Worm (Caenorhabditis elegans) whole organism, mixed stage, embryonic: ENCODE data around the gene F41C3.1.

Experiments used
- M03D4.4 ChIP-seq: sonication (generic microtip); optimal IDR thresholded peaks from 2 replicates; lab custom pipeline; 2017; ENCODE audit warnings: mild to moderate bottlenecking, missing genetic modification characterization, missing compliant biosample characterization
- bed-3 ChIP-seq: fragments of 200-800 bp; sonication (Bioruptor generic); optimal IDR thresholded peaks from 3 replicates; lab custom pipeline; 2018; ENCODE audit warnings: mild to moderate bottlenecking, missing genetic modification characterization, moderate library complexity, missing compliant biosample characterization
- blmp-1 ChIP-seq: fragments of 150-350 bp; optimal IDR thresholded peaks from 2 replicates; lab custom pipeline; 2014; ENCODE audit warnings: missing biosample characterization, missing genetic modification characterization
- ceh-39 ChIP-seq: fragments of 150-350 bp; optimal IDR thresholded peaks from 2 replicates; lab custom pipeline; 2014; ENCODE audit warnings: missing biosample characterization, missing genetic modification characterization
- ceh-83 ChIP-seq: fragments of 200-800 bp; sonication (Bioruptor generic); optimal IDR thresholded peaks from 2 replicates; lab custom pipeline; 2018; ENCODE audit warnings: mild to moderate bottlenecking, missing genetic modification characterization, missing compliant biosample characterization
- ces-1 ChIP-seq: fragments of 150-350 bp; optimal IDR thresholded peaks from 2 replicates; lab custom pipeline; 2014; ENCODE audit warnings: missing biosample characterization, missing genetic modification reagents, missing genetic modification characterization
- cnd-1 ChIP-seq: fragments of 200-800 bp; sonication (Bioruptor generic); optimal IDR thresholded peaks from 2 replicates; lab custom pipeline; 2018; ENCODE audit warnings: mild to moderate bottlenecking, missing genetic modification characterization, missing compliant biosample characterization
- drap-1 ChIP-seq: fragments of 200-800 bp; sonication (Bioruptor generic); optimal IDR thresholded peaks from 3 replicates; lab custom pipeline; 2018; ENCODE audit warnings: mild to moderate bottlenecking, missing genetic modification characterization, missing compliant biosample characterization
- elt-3 ChIP-seq: fragments of 150-350 bp; optimal IDR thresholded peaks from 2 replicates; lab custom pipeline; 2014; ENCODE audit warnings: missing biosample characterization, missing genetic modification characterization
- flh-1 ChIP-seq: fragments of 200-800 bp; sonication (Bioruptor generic); optimal IDR thresholded peaks from 2 replicates; lab custom pipeline; 2018; ENCODE audit warnings: mild to moderate bottlenecking, missing genetic modification characterization, moderate library complexity, missing compliant biosample characterization
- ham-2 ChIP-seq: fragments of 200-800 bp; sonication (Bioruptor generic); optimal IDR thresholded peaks from 2 replicates; lab custom pipeline; 2018; ENCODE audit warnings: mild to moderate bottlenecking, missing genetic modification characterization, missing compliant biosample characterization
- lin-13 ChIP-seq: fragments of 150-350 bp; optimal IDR thresholded peaks from 2 replicates; lab custom pipeline; 2014; ENCODE audit warnings: missing biosample characterization, missing genetic modification characterization
- lin-32 ChIP-seq: fragments of 200-800 bp; sonication (Bioruptor generic); optimal IDR thresholded peaks from 2 replicates; lab custom pipeline; 2018; ENCODE audit warnings: mild to moderate bottlenecking, missing genetic modification characterization, missing compliant biosample characterization
- lsy-2 ChIP-seq: fragments of 150-350 bp; optimal IDR thresholded peaks from 2 replicates; lab custom pipeline; 2014; ENCODE audit warnings: missing biosample characterization, missing genetic modification characterization
- mab-5 ChIP-seq: fragments of 150-350 bp; optimal IDR thresholded peaks from 2 replicates; lab custom pipeline; 2014; ENCODE audit warnings: missing biosample characterization, missing genetic modification characterization
- mep-1 ChIP-seq: fragments of 150-350 bp; optimal IDR thresholded peaks from 2 replicates; lab custom pipeline; 2017; ENCODE audit warnings: missing biosample characterization, missing genetic modification reagents, missing genetic modification characterization, inconsistent platforms
- mls-2 ChIP-seq: sonication (generic microtip); optimal IDR thresholded peaks from 2 replicates; lab custom pipeline; 2016; ENCODE audit warnings: mild to moderate bottlenecking, missing genetic modification characterization, moderate library complexity, missing compliant biosample characterization
- nhr-12 ChIP-seq: fragments of 150-350 bp; optimal IDR thresholded peaks from 2 replicates; lab custom pipeline; 2014; ENCODE audit warnings: missing biosample characterization, missing genetic modification characterization
- nhr-2 ChIP-seq: fragments of 150-350 bp; optimal IDR thresholded peaks from 2 replicates; lab custom pipeline; 2014; ENCODE audit warnings: missing biosample characterization, missing genetic modification characterization
- nhr-237 ChIP-seq: fragments of 150-350 bp; optimal IDR thresholded peaks from 2 replicates; lab custom pipeline; 2014; ENCODE audit warnings: missing biosample characterization, missing genetic modification characterization
- nhr-28 ChIP-seq: fragments of 150-350 bp; optimal IDR thresholded peaks from 2 replicates; lab custom pipeline; 2014; ENCODE audit warnings: missing biosample characterization, missing genetic modification characterization
- sem-2 ChIP-seq: fragments of 200-800 bp; sonication (Bioruptor generic); optimal IDR thresholded peaks from 2 replicates; lab custom pipeline; 2018; ENCODE audit warnings: mild to moderate bottlenecking, missing genetic modification characterization, missing compliant biosample characterization
- sptf-1 ChIP-seq: sonication (generic microtip); optimal IDR thresholded peaks from 2 replicates; lab custom pipeline; 2017; ENCODE audit warnings: mild to moderate bottlenecking, missing genetic modification characterization, moderate library complexity, missing compliant biosample characterization
- tbx-8 ChIP-seq: fragments of 200-800 bp; sonication (Bioruptor generic); optimal IDR thresholded peaks from 2 replicates; lab custom pipeline; 2018; ENCODE audit warnings: mild to moderate bottlenecking, missing genetic modification characterization, moderate library complexity, missing compliant biosample characterization
- unc-120 ChIP-seq: sonication (generic microtip); optimal IDR thresholded peaks from 2 replicates; lab custom pipeline; 2017; ENCODE audit warnings: missing genetic modification characterization, missing compliant biosample characterization; ENCODE audit not compliant: poor library complexity, severe bottlenecking
- unc-39 ChIP-seq: fragments of 150-350 bp; optimal IDR thresholded peaks from 2 replicates; lab custom pipeline; 2014; ENCODE audit warnings: missing biosample characterization, missing genetic modification characterization
- unc-62 ChIP-seq: fragments of 150-350 bp; optimal IDR thresholded peaks from 2 replicates; lab custom pipeline; 2014; ENCODE audit warnings: missing biosample characterization, missing genetic modification reagents, missing genetic modification characterization
- zip-8 ChIP-seq: fragments of 150-350 bp; optimal IDR thresholded peaks from 2 replicates; lab custom pipeline; 2014; ENCODE audit warnings: missing biosample characterization, missing genetic modification characterization
- ztf-11 ChIP-seq: fragments of 150-350 bp; optimal IDR thresholded peaks from 2 replicates; lab custom pipeline; 2014; ENCODE audit warnings: missing biosample characterization, missing genetic modification characterization

The F41C3.1 gene

DNA sequence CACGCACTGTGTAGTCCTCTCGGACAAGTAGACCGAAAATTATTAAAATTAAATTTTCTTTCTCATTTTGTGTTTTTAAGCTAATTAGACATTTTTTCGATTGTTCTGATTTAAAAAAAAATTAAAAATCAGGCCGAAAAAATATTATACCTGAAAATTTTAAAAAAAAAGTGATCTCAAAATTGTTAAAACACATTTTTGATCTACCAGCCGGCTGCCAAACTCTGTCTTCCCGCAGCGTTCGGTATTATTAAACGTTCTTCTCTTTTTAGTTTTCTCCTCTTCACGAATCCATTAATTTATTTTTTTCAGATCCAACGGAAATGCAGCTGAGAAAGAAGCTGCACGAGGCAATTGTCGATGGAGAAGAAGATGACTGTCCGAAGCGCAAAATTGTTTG is 1.0 kb downstream of the F41C3.1 start, which contains the start of gene C27D9.1:
C27D9.1 (plus strand) TSS at position 281 of the 400 bp plus-strand sequence.
- TF ChIP-seq drap-1: no peak
- no peak for TF ChIP-seq lin-32 (GFP tag; lab: Kevin White, UChicago)
- no peak for TF ChIP-seq bed-3 (GFP tag; lab: Kevin White, UChicago)
- no peak for TF ChIP-seq ztf-11 (tag; lab: Kevin White, UChicago)
- TF ChIP-seq sptf-1 (tag; lab: Kevin White, UChicago): no peak
- TF ChIP-seq nhr-2 (tag; lab: Kevin White, UChicago): no peak
- no peak for TF ChIP-seq unc-62 (GFP tag; lab: Kevin White, UChicago)
- no peak for TF ChIP-seq M03D4.4
- no peak for TF ChIP-seq ham-2
- no peak for TF ChIP-seq mab-5 (tag; lab: Kevin White, UChicago)
- no peak for TF ChIP-seq cnd-1 (tag; lab: Kevin White, UChicago)
- no peak for TF ChIP-seq blmp-1 (tag; lab: Kevin White, UChicago)
- no peak for TF ChIP-seq ceh-39 (tag; lab: Kevin White, UChicago)
- TF ChIP-seq tbx-8 (GFP tag; lab: Kevin White, UChicago): no peak
- TF ChIP-seq flh-1: no peak
- TF ChIP-seq lsy-2 (tag; lab: Kevin White, UChicago): no peak
- TF ChIP-seq lin-13 (tag; lab: Kevin White, UChicago): no peak
- TF ChIP-seq zip-8 (tag; lab: Kevin White, UChicago): no peak

DNA sequence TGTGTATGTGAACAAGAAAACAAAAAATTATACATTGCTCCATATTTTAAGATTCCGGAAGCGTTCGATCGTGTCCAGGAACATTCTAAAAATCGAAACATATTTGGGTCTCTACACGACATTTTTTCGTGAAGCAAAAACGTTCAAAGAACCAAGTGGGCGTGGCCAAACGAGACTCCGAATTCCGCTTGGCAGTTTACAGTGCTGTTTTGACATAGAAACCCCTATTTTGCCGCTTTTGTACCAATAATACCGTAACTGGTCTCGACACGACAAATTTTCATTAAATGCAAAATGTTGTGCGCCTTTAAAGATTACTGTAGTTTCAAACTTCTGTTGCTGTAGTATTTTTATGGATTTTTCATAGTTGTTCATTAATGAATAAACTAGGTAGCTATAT is 3.5 kb downstream of the F41C3.1 start:
- TF ChIP-seq ces-1 (GFP tag; lab: Kevin White, UChicago) (no peak), blmp-1 (tag; lab: Kevin White, UChicago) (no peak)

DNA sequence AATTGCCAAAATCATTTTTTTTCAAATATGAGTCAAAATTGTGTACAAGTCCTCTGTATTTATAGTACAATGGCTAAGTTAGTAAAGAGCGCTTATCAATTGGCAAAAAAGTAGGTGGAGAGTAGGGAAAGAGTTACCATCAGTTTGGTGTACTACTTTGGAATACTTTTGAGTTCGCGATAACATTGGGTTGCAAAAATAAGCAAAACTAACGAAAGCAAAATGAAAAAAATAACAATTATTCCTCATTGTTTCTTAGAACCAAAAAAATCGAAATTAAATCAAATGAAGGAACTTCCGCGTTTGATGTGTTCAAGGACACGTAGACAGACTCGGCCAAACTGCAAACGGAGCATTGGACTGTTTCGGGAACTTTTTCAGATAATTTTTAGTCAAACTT is 4.6 kb downstream of the F41C3.1 start, which contains the start of gene C27D9.2:
C27D9.2 (minus strand) TSS at position 101 of the 400 bp plus-strand sequence.
- TF ChIP-seq ham-2 (no peak), lin-32 (GFP tag; lab: Kevin White, UChicago) (no peak), sptf-1 (tag; lab: Kevin White, UChicago) (no peak), cnd-1 (tag; lab: Kevin White, UChicago) (no peak), bed-3 (GFP tag; lab: Kevin White, UChicago) (no peak), nhr-237 (tag; lab: Kevin White, UChicago) (no peak), lsy-2 (tag; lab: Kevin White, UChicago) (no peak), sem-2 (GFP tag; lab: Kevin White, UChicago) (no peak), nhr-28 (tag; lab: Kevin White, UChicago) (no peak)

DNA sequence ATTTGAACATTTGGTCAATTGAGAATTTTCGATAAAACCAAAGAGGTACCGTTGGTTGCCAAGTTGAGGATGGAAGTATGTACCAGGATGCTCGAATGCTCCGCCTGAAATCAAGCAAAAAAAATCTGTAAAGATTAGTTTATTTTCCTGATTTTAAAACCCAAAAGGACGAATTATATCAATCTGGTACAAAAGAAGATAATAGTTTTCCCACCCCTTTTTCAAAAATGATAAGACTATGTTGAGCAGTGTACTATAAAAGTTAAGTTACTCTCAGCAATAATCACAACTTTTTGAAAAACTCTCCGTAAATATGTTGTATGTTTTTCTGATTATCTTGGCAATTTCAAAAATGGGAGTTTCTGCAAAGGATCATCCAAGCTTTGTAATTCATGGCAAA is 6.4 kb downstream of the F41C3.1 start, which contains the start of gene F26G1.3:
F26G1.3 (plus strand) TSS at position 301 of the 400 bp plus-strand sequence.
- TF ChIP-seq cnd-1 (tag; lab: Kevin White, UChicago) (no peak), blmp-1 (tag; lab: Kevin White, UChicago) (no peak), sptf-1 (tag; lab: Kevin White, UChicago) (no peak), sem-2 (GFP tag; lab: Kevin White, UChicago) (no peak), mab-5 (tag; lab: Kevin White, UChicago) (no peak), ztf-11 (tag; lab: Kevin White, UChicago) (no peak), ham-2 (no peak), ces-1 (GFP tag; lab: Kevin White, UChicago) (no peak), ceh-39 (tag; lab: Kevin White, UChicago) (no peak), unc-120 (tag; lab: Kevin White, UChicago) (no peak), unc-39 (no peak), lin-32 (GFP tag; lab: Kevin White, UChicago) (no peak), mls-2 (tag; lab: Kevin White, UChicago) (no peak), nhr-28 (tag; lab: Kevin White, UChicago) (no peak), unc-62 (GFP tag; lab: Kevin White, UChicago) (no peak)
- TF ChIP-seq, all 35 proteins: peak for 0

DNA sequence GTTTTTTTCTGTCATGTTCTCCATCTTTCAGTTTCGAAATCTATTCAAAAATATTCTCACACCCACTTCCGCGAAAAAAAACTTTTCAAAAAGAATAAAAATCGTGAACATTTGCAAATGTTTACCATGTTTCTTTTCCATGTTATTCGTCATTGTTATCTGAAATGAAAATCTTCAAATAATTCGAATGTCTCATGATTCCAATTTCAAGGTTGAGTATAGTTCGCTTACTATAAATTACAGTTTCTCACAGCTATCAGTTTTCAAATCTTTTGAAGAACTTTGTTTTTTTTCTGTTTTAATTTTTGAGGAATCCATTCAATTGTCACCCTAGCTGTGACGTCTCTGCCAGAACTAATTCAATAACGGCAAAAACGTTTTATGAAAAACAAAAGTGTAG is 7.7 kb downstream of the F41C3.1 start:
- no peak for TF ChIP-seq nhr-12 (tag; lab: Kevin White, UChicago)
- TF ChIP-seq drap-1: no peak
- no peak for TF ChIP-seq bed-3 (GFP tag; lab: Kevin White, UChicago)
- TF ChIP-seq nhr-2 (tag; lab: Kevin White, UChicago): no peak
- no peak for TF ChIP-seq mls-2 (tag; lab: Kevin White, UChicago)
- TF ChIP-seq lin-13 (tag; lab: Kevin White, UChicago): no peak
- TF ChIP-seq ceh-83 (GFP tag; lab: Kevin White, UChicago): no peak
- no peak for TF ChIP-seq elt-3
- no peak for TF ChIP-seq mep-1 (tag; lab: Kevin White, UChicago)
